Worm (Caenorhabditis elegans): ENCODE measurements around the gene C53D6.10.
A peak's percentile ranks its signal among the peaks of the same experiment; 100 is the strongest.

C53D6.10 gene

DNA sequence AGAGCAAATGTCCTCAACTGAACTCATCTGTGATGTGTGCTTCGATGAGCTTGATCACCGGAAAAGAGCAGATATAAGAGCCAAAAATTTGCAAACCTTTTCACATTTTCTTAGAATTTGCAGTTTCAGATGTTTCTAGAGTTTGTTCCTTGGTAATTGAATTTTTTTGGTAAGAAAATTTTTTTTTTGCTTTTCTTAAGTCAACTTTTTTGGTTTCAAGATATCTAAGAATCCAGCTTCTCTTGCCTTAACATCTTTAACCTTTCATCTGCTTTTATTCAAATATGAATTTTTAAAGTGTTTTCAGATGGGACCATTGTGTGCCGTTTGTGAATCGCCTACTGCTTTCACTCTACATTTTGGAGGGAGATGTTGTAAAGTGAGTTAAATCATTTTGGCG is 35.5 kb upstream of the C53D6.10 start, which contains the start of gene nhr-11:
nhr-11 (plus strand) TSS at position 301 of the 400 bp plus-strand sequence.
- no peak for TF ChIP-seq nhr-42 (GFP tag; IDR thresholded peaks at IDR 0.05)
- no peak for TF ChIP-seq lim-7 (GFP tag; IDR thresholded peaks at IDR 0.05)
- TF ChIP-seq nhr-10 (tag; optimal IDR thresholded peaks at IDR 0.05) = no peak
- TF ChIP-seq nhr-48 (tag; optimal IDR thresholded peaks at IDR 0.05) = no peak
- TF ChIP-seq zip-11 (GFP tag; IDR thresholded peaks at IDR 0.05) = no peak
- TF ChIP-seq cey-2 (tag; optimal IDR thresholded peaks at IDR 0.05; ENCODE audit: borderline replicate concordance, insufficient read depth) = no peak
- no peak for TF ChIP-seq nhr-25 (tag; optimal IDR thresholded peaks at IDR 0.05; ENCODE audit: borderline replicate concordance, insufficient read depth)
- no peak for TF ChIP-seq saeg-2 (GFP tag; IDR thresholded peaks at IDR 0.05)
- no peak for TF ChIP-seq attf-4 (tag; optimal IDR thresholded peaks at IDR 0.05)
- TF ChIP-seq arid-1 (GFP tag; conservative IDR thresholded peaks at IDR 0.05) = no peak
- no peak for TF ChIP-seq fos-1 (tag; optimal IDR thresholded peaks at IDR 0.05)
- TF ChIP-seq T20F7.1 (GFP tag; optimal IDR thresholded peaks at IDR 0.05) = no peak
- no peak for TF ChIP-seq aly-2 (tag; optimal IDR thresholded peaks at IDR 0.05)

ce11 chrIV:9067277-9068197 is 33.3 kb upstream of the C53D6.10 start:
- TF ChIP-seq egl-43 (GFP tag; IDR thresholded peaks at IDR 0.05) = peak; percentile 48; the same call in 1 of the 2 replicates
- peak; percentile 55; the same call in 1 of the 2 replicates for TF ChIP-seq set-16 (GFP tag; IDR thresholded peaks at IDR 0.05)

DNA sequence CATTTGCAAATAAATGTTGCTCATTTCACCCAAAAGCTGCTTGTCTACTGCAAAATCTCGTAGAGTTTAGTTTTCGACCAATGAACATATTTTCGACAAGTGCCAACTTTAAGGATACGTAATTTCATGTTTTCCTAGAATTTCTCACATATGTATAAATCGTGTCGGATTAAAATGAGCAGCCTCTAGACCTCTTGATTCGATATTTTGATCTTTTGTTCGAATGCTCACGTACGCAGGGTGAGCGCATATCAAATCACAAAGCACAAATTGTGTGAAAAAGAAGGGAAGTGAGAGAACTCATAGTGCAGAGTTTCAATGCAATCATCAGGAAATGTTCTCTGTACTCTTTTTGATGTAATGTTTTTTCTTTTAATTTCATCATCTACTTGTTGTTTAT is 29.3 kb upstream of the C53D6.10 start:
- TF ChIP-seq tag-97 (GFP tag; IDR thresholded peaks at IDR 0.05) (no peak), dve-1 (tag; optimal IDR thresholded peaks at IDR 0.05; ENCODE audit: insufficient read depth) (no peak), hmg-1.1 (GFP tag; IDR thresholded peaks at IDR 0.05) (no peak), zag-1 (tag; optimal IDR thresholded peaks at IDR 0.05) (no peak), hlh-30 (tag; optimal IDR thresholded peaks at IDR 0.05; ENCODE audit: insufficient read depth) (no peak), ceh-32 (tag; optimal IDR thresholded peaks at IDR 0.05; ENCODE audit: poor library complexity) (no peak), lin-1 (GFP tag; IDR thresholded peaks at IDR 0.05) (no peak), pqm-1 (tag; optimal IDR thresholded peaks at IDR 0.05) (peak; percentile 8), ZK546.5 (tag; optimal IDR thresholded peaks at IDR 0.05) (no peak), spr-3 (GFP tag; optimal IDR thresholded peaks at IDR 0.05) (no peak), D1046.2 (GFP tag; IDR thresholded peaks at IDR 0.05) (no peak), egl-43 (GFP tag; IDR thresholded peaks at IDR 0.05) (no peak), T20F7.1 (GFP tag; optimal IDR thresholded peaks at IDR 0.05) (no peak), egl-27 (tag; optimal IDR thresholded peaks at IDR 0.05) (no peak), zfp-3 (GFP tag; conservative IDR thresholded peaks at IDR 0.05) (no peak), mxl-3 (GFP tag; optimal IDR thresholded peaks at IDR 0.05) (no peak), arid-1 (GFP tag; conservative IDR thresholded peaks at IDR 0.05) (no peak), hif-1 (tag; optimal IDR thresholded peaks at IDR 0.05) (peak; percentile 40 to 86), nhr-48 (tag; optimal IDR thresholded peaks at IDR 0.05) (no peak), F10B5.3 (tag; optimal IDR thresholded peaks at IDR 0.05) (no peak), ceh-44 (GFP tag; IDR thresholded peaks at IDR 0.05) (no peak), lsy-2 (tag; optimal IDR thresholded peaks at IDR 0.05) (peak in 1 of 2 experiments; percentile 21), madf-5 (GFP tag; IDR thresholded peaks at IDR 0.05) (no peak)
